Fruit fly (Drosophila melanogaster): ENCODE measurements around the gene Gr28a.

Gr28a gene

dm6 chr2L:7425690-7426056 lies 28.3 kb downstream of the Gr28a start:
- no peak for TF ChIP-seq Mio (GFP tag; optimal IDR thresholded peaks at IDR 0.05)
- TF ChIP-seq N (GFP tag; optimal IDR thresholded peaks at IDR 0.05), result no peak
- peak; percentile 3 for TF ChIP-seq Dif (GFP tag; optimal IDR thresholded peaks at IDR 0.05; ENCODE audit: partially characterized antibody)
- no peak for TF ChIP-seq CG32264 (GFP tag; optimal IDR thresholded peaks at IDR 0.05)
- TF ChIP-seq Hr83 (GFP tag; optimal IDR thresholded peaks at IDR 0.05; ENCODE audit: poor library complexity, severe bottlenecking), result peak; percentile 53

- TF ChIP-seq dsf (GFP tag; optimal IDR thresholded peaks at IDR 0.05; ENCODE audit: borderline replicate concordance) (peak; percentile 80), fru (GFP tag; optimal IDR thresholded peaks at IDR 0.05) (peak; percentile 88), brk (GFP tag; optimal IDR thresholded peaks at IDR 0.05) (peak; percentile 82), lola (GFP tag; optimal IDR thresholded peaks at IDR 0.05) (no peak), woc (GFP tag; optimal IDR thresholded peaks at IDR 0.05) (peak; percentile 42), N (GFP tag; optimal IDR thresholded peaks at IDR 0.05) (no peak), Hr83 (GFP tag; optimal IDR thresholded peaks at IDR 0.05; ENCODE audit: poor library complexity, severe bottlenecking) (peak; percentile 69), foxo (GFP tag; optimal IDR thresholded peaks at IDR 0.05) (peak; percentile 53 to 92), rgr (GFP tag; optimal IDR thresholded peaks at IDR 0.05) (peak; percentile 92), tai (GFP tag; optimal IDR thresholded peaks at IDR 0.05) (peak; percentile 72), Abd-B (GFP tag; optimal IDR thresholded peaks at IDR 0.05) (no peak), Vsx2 (GFP tag; optimal IDR thresholded peaks at IDR 0.05; ENCODE audit: partially characterized antibody) (no peak), usp (GFP tag; optimal IDR thresholded peaks at IDR 0.05) (no peak), psq (GFP tag; optimal IDR thresholded peaks at IDR 0.05) (peak; percentile 95), HLH106 (tag; optimal IDR thresholded peaks at IDR 0.05) (peak; percentile 89), Jra (GFP tag; optimal IDR thresholded peaks at IDR 0.05) (peak; percentile 76), Hr78 (GFP tag; optimal IDR thresholded peaks at IDR 0.05) (no peak), sage (GFP tag; optimal IDR thresholded peaks at IDR 0.05) (peak; percentile 27), Rel (GFP tag; optimal IDR thresholded peaks at IDR 0.05) (no peak), Rel (tag; optimal IDR thresholded peaks at IDR 0.05) (peak; percentile 10), OdsH (GFP tag; optimal IDR thresholded peaks at IDR 0.05) (peak; percentile 91), CG9705 (GFP tag; optimal IDR thresholded peaks at IDR 0.05) (peak; percentile 49), Sp1 (GFP tag; optimal IDR thresholded peaks at IDR 0.05) (peak; percentile 83), Hnf4 (GFP tag; optimal IDR thresholded peaks at IDR 0.05) (peak; percentile 85), dmrt93B (GFP tag; optimal IDR thresholded peaks at IDR 0.05) (peak; percentile 78), CG32264 (GFP tag; optimal IDR thresholded peaks at IDR 0.05) (peak; percentile 76), Myc (optimal IDR thresholded peaks at IDR 0.05) (no peak), br (GFP tag; optimal IDR thresholded peaks at IDR 0.05) (peak; percentile 93), ey (GFP tag; optimal IDR thresholded peaks at IDR 0.05) (peak; percentile 93), h (GFP tag; optimal IDR thresholded peaks at IDR 0.05) (peak; percentile 92), Dif (GFP tag; optimal IDR thresholded peaks at IDR 0.05; ENCODE audit: partially characterized antibody) (peak; percentile 73), CrebA (GFP tag; optimal IDR thresholded peaks at IDR 0.05; ENCODE audit: borderline replicate concordance) (peak; percentile 72), jim (GFP tag; optimal IDR thresholded peaks at IDR 0.05) (no peak), pan (optimal IDR thresholded peaks at IDR 0.05) (no peak), Dfd (GFP tag; optimal IDR thresholded peaks at IDR 0.05) (no peak), sv (GFP tag; optimal IDR thresholded peaks at IDR 0.05) (peak; percentile 40), Mio (GFP tag; optimal IDR thresholded peaks at IDR 0.05) (peak; percentile 81), dl (GFP tag; optimal IDR thresholded peaks at IDR 0.05; ENCODE audit: insufficient read depth in 1 of 2, partially characterized antibody in 2 of 2) (peak; percentile 25 to 72), GATAd (GFP tag; optimal IDR thresholded peaks at IDR 0.05) (peak; percentile 2)
Measured at dm6 chr2L:7424907-7425689, 28.9 kb downstream of the Gr28a start.
